Worm (Caenorhabditis elegans): ENCODE measurements around the gene utx-1.

DNA sequence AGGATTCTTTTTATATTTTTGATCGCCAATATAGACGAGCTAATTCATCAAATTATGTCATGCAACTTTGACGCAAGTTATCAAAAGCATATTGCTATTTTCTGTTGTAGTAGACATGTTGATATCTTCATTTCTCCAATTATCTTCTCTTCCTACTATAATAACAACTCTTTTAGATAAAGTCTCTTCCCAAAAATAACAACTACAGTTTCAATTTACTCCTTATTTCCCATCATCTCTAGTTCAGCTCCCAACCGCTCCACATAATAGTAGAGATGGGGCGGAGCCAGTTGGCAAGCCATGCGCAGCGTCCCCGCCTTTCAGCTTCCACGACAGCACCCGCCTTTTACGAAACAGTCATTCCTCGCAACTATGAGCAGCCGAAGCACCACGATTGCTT lies 29.0 kb upstream of the utx-1 start, which contains the start of gene flp-5:
- TF ChIP-seq fkh-6 (tag; optimal IDR thresholded peaks at IDR 0.05) (no peak), hlh-6 (tag; optimal IDR thresholded peaks at IDR 0.05) (no peak), nfya-1 (tag; optimal IDR thresholded peaks at IDR 0.05) (no peak), C38D4.7 (GFP tag; optimal IDR thresholded peaks at IDR 0.05) (no peak), elt-4 (tag; optimal IDR thresholded peaks at IDR 0.05) (no peak), pha-4 (tag; optimal IDR thresholded peaks at IDR 0.05) (no peak), ceh-31 (tag; optimal IDR thresholded peaks at IDR 0.05) (no peak), hlh-30 (tag; optimal IDR thresholded peaks at IDR 0.05; ENCODE audit: insufficient read depth) (no peak), fax-1 (tag; optimal IDR thresholded peaks at IDR 0.05) (no peak), T23F11.4 (GFP tag; optimal IDR thresholded peaks at IDR 0.05) (no peak), ceh-18 (tag; optimal IDR thresholded peaks at IDR 0.05) (no peak), sdc-2 (tag; optimal IDR thresholded peaks at IDR 0.05) (no peak), nhr-11 (tag; optimal IDR thresholded peaks at IDR 0.05) (no peak), pqm-1 (tag; optimal IDR thresholded peaks at IDR 0.05) (no peak)
